Fruit fly (Drosophila melanogaster): Measurements from ENCODE around the gene CG11586.
A peak's percentile ranks its signal among the peaks of the same experiment; 100 is the strongest.

Gene CG11586

dm6 chr3L:4293711-4294110 lies 31.4 kb upstream of the CG11586 start:
- TF ChIP-seq Dek (tag; optimal IDR thresholded peaks at IDR 0.05) = peak; percentile 1
- no peak for TF ChIP-seq CG4404 (GFP tag; IDR thresholded peaks at IDR 0.05)
- peak; percentile 5 for TF ChIP-seq mirr (GFP tag; optimal IDR thresholded peaks at IDR 0.05)
- TF ChIP-seq chinmo (GFP tag; IDR thresholded peaks at IDR 0.05; ENCODE audit: partially characterized antibody) = 0 out of 4 replicates have a peak, but pooled peaks have one; percentile 43
- TF ChIP-seq Pdp1 (GFP tag; optimal IDR thresholded peaks at IDR 0.05) = peak in 1 of 2 experiments; percentile 22
- peak; percentile 18 for TF ChIP-seq salm (tag; optimal IDR thresholded peaks at IDR 0.05)
- peak; percentile 24 for TF ChIP-seq CG34376 (GFP tag; optimal IDR thresholded peaks at IDR 0.05)
- no peak for TF ChIP-seq CG3995 (GFP tag; optimal IDR thresholded peaks at IDR 0.05)
- TF ChIP-seq grn (GFP tag; optimal IDR thresholded peaks at IDR 0.05) = peak; percentile 35
- TF ChIP-seq sug (tag; optimal IDR thresholded peaks at IDR 0.05) = peak; percentile 95
- TF ChIP-seq wor (GFP tag; IDR thresholded peaks at IDR 0.05) = no peak
- peak; percentile 69 for TF ChIP-seq exex (tag; optimal IDR thresholded peaks at IDR 0.05)

- TF ChIP-seq cad (GFP tag; optimal IDR thresholded peaks at IDR 0.05) (no peak), trem (tag; optimal IDR thresholded peaks at IDR 0.05) (no peak), CG1792 (GFP tag; optimal IDR thresholded peaks at IDR 0.05) (no peak), cg (GFP tag; optimal IDR thresholded peaks at IDR 0.05) (no peak), CG12071 (GFP tag; optimal IDR thresholded peaks at IDR 0.05) (no peak), zen2 (GFP tag; IDR thresholded peaks at IDR 0.05; ENCODE audit: partially characterized antibody) (no peak), MESR4 (GFP tag; optimal IDR thresholded peaks at IDR 0.05) (no peak), Max (GFP tag; optimal IDR thresholded peaks at IDR 0.05) (no peak), BEAF-32 (GFP tag; optimal IDR thresholded peaks at IDR 0.05) (no peak), Med (GFP tag) (peak; percentile 72), sens (GFP tag) (peak; percentile 72), CG4282 (GFP tag; optimal IDR thresholded peaks at IDR 0.05) (no peak)
These were observed 31.0 kb upstream of the CG11586 start for dm6 chr3L:4293304-4293703.

dm6 chr3L:4292120-4292697 lies 29.9 kb upstream of the CG11586 start, which contains the start of the genes CG15012 and Fdx2:
CG15012 (minus strand) TSS chr3L:4292246.
Fdx2 (plus strand) TSS chr3L:4292482.
- no peak for TF ChIP-seq pb (GFP tag; optimal IDR thresholded peaks at IDR 0.05)
- peak; percentile 9 for TF ChIP-seq eyg (GFP tag; optimal IDR thresholded peaks at IDR 0.05)
- peak; percentile 91 for TF ChIP-seq CG14710 (tag; optimal IDR thresholded peaks at IDR 0.05)
- TF ChIP-seq mirr (GFP tag; optimal IDR thresholded peaks at IDR 0.05) = no peak
- TF ChIP-seq CG18262 (tag; optimal IDR thresholded peaks at IDR 0.05) = peak; percentile 40
- peak; percentile 67 for TF ChIP-seq CG8924 (tag; optimal IDR thresholded peaks at IDR 0.05)
- TF ChIP-seq CG9215 (GFP tag; IDR thresholded peaks at IDR 0.05) = no peak
- peak; percentile 57 for TF ChIP-seq CG12391 (tag; optimal IDR thresholded peaks at IDR 0.05)
- peak; percentile 27; the same call in 1 of the 3 replicates for TF ChIP-seq zfh1 (GFP tag; IDR thresholded peaks at IDR 0.05)
- TF ChIP-seq CG12104 (GFP tag; optimal IDR thresholded peaks at IDR 0.05) = peak; percentile 10
- no peak for TF ChIP-seq chn (GFP tag; optimal IDR thresholded peaks at IDR 0.05)
- peak; percentile 29; the same call in 1 of the 2 replicates for TF ChIP-seq unc-4 (GFP tag; IDR thresholded peaks at IDR 0.05; ENCODE audit: partially characterized antibody)
- peak; percentile 53 for TF ChIP-seq bab2 (GFP tag; optimal IDR thresholded peaks at IDR 0.05)
- TF ChIP-seq pan (optimal IDR thresholded peaks at IDR 0.05) = no peak
- TF ChIP-seq pan (GFP tag; optimal IDR thresholded peaks at IDR 0.05 in 1 of 2, IDR thresholded peaks at IDR 0.05 in 1 of 2) = no peak
- peak; percentile 25 to 33 for TF ChIP-seq dpn (GFP tag; optimal IDR thresholded peaks at IDR 0.05)
- TF ChIP-seq Bgb (GFP tag; IDR thresholded peaks at IDR 0.05; ENCODE audit: partially characterized antibody) = no peak
- peak; percentile 16 for TF ChIP-seq CG10147 (GFP tag; optimal IDR thresholded peaks at IDR 0.05)
- no peak for TF ChIP-seq ham (GFP tag; IDR thresholded peaks at IDR 0.05)
- peak; percentile 29; the same call in 1 of the 2 replicates for TF ChIP-seq slbo (GFP tag; IDR thresholded peaks at IDR 0.05)
- TF ChIP-seq CG12769 (tag; optimal IDR thresholded peaks at IDR 0.05) = no peak
- peak; percentile 1 for TF ChIP-seq Chrac-16 (GFP tag; optimal IDR thresholded peaks at IDR 0.05)
- TF ChIP-seq phol (tag; optimal IDR thresholded peaks at IDR 0.05) = peak; percentile 68
- no peak for TF ChIP-seq Rx (GFP tag; IDR thresholded peaks at IDR 0.05)
- TF ChIP-seq gro (GFP tag; optimal IDR thresholded peaks at IDR 0.05) = peak; percentile 46
- peak; percentile 21 for TF ChIP-seq pnt (GFP tag; optimal IDR thresholded peaks at IDR 0.05)

Measured in whole organism, embryonic.